Worm (Caenorhabditis elegans) whole organism, mixed stage, embryonic: ENCODE data around the gene C49F5.7.

Experiments
- elt-3 ChIP-seq: fragments of 150-350 bp; optimal IDR thresholded peaks from 2 replicates; lab custom pipeline; 2014; ENCODE audit warnings: missing biosample characterization, missing genetic modification characterization
- snpc-4 ChIP-seq: fragments of 150-350 bp; optimal IDR thresholded peaks from 2 replicates; lab custom pipeline; 2014; ENCODE audit warnings: missing biosample characterization, missing genetic modification characterization
- sptf-1 ChIP-seq: sonication (generic microtip); optimal IDR thresholded peaks from 2 replicates; lab custom pipeline; 2017; ENCODE audit warnings: mild to moderate bottlenecking, missing genetic modification characterization, moderate library complexity, missing compliant biosample characterization

ce11 chrX:11983576-11984061 is 11.0 kb upstream of the C49F5.7 start, which contains the start of gene C49F5.3:
- TF ChIP-seq snpc-4 (tag; lab: Kevin White, UChicago) (no peak), sptf-1 (tag; lab: Kevin White, UChicago) (no peak), elt-3 (tag; lab: Kevin White, UChicago) (no peak)
